Fruit fly (Drosophila melanogaster) whole organism, wandering third instar larva: Measurements from ENCODE around the gene mldr.

Experiments used
- br ChIP-seq: fragments of 200-800 bp; sonication (Bioruptor generic); optimal IDR thresholded peaks from 2 replicates; lab custom pipeline; 2016; ENCODE audit warnings: missing biosample characterization, missing genetic modification characterization
- dmrt93B ChIP-seq: fragments of 200-800 bp; sonication (Bioruptor generic); optimal IDR thresholded peaks from 2 replicates; lab custom pipeline; 2018; ENCODE audit warnings: missing biosample characterization, mild to moderate bottlenecking, missing genetic modification characterization
- foxo ChIP-seq, 2 experiments: fragments of 200-800 bp; sonication (Bioruptor generic); optimal IDR thresholded peaks; 2 replicates in 1 of 2; 3 replicates in 1 of 2; lab custom pipeline; 2016 to 2017; ENCODE audit warnings: missing biosample characterization in 2 of 2, missing genetic modification characterization in 2 of 2
- psq ChIP-seq: fragments of 200-800 bp; sonication (Bioruptor generic); optimal IDR thresholded peaks from 3 replicates; lab custom pipeline; 2017; ENCODE audit warnings: missing biosample characterization, mild to moderate bottlenecking, missing genetic modification characterization, moderate library complexity
- rgr ChIP-seq: fragments of 200-800 bp; sonication (Bioruptor generic); optimal IDR thresholded peaks from 3 replicates; lab custom pipeline; 2016; ENCODE audit warnings: missing biosample characterization, mild to moderate bottlenecking, missing genetic modification characterization

- TF ChIP-seq dmrt93B: no peak
- TF ChIP-seq rgr (GFP tag; lab: Kevin White, UChicago): no peak
- no peak for TF ChIP-seq psq
- no peak for TF ChIP-seq br
- no peak for TF ChIP-seq foxo (GFP tag; optimal IDR thresholded peaks at IDR 0.05; lab: Kevin White, UChicago)
Measured at dm6 chrX:6303196-6303595, 12.1 kb downstream of the mldr start.
